Fruit fly (Drosophila melanogaster): ENCODE data around the gene Ccp84Af.
A peak's percentile ranks its signal among the peaks of the same experiment; 100 is the strongest.

Ccp84Af gene

dm6 chr3R:6726119-6726518 is 36.1 kb upstream of the Ccp84Af start (continued):
- peak; percentile 81 for TF ChIP-seq crol (GFP tag; IDR thresholded peaks at IDR 0.05)
- TF ChIP-seq Camta (GFP tag; optimal IDR thresholded peaks at IDR 0.05) = no peak

DNA sequence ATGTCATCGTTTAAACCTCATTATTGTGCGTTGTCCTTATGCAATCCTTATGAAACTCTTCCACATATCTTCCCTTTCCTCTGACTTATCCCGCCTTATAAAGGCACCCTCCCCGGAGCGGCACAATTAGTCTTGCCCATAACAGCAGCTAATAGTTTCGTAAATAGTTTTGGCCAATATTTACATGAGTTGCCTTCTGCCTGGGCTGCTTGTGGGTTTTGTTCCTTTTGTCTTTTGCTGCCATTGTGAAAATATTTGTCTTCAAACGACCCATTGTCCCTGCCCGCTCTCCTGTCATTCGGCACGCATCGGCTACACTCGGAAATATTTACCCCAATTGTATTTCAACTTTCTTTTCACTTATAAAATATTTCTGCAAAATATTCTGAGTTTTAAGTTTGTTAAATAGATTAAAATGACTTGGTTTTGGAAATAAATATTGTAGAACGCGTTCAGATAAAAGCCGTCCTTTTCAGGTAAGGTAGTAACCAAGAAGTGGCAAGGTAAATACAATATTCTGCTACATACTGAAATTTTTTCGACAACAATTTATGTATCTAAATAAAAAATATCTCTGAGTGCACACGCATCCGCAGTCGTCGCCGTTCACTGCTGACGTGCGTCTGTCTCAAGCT is 33.6 kb upstream of the Ccp84Af start:
- TF ChIP-seq CG10979 (tag; optimal IDR thresholded peaks at IDR 0.05) (peak; percentile 72), CG17361 (GFP tag; IDR thresholded peaks at IDR 0.05) (peak; percentile 71), CG7745 (tag; optimal IDR thresholded peaks at IDR 0.05) (no peak), tin (GFP tag; optimal IDR thresholded peaks at IDR 0.05) (peak; percentile 26), CG1233 (GFP tag; optimal IDR thresholded peaks at IDR 0.05) (peak; percentile 12), bbx (GFP tag; IDR thresholded peaks at IDR 0.05; ENCODE audit: partially characterized antibody) (no peak), Hmx (GFP tag; optimal IDR thresholded peaks at IDR 0.05) (no peak), CG4820 (GFP tag; optimal IDR thresholded peaks at IDR 0.05) (peak; percentile 50), ac (GFP tag; optimal IDR thresholded peaks at IDR 0.05) (peak; percentile 1), CG2889 (GFP tag; IDR thresholded peaks at IDR 0.05) (no peak), Sin3A (optimal IDR thresholded peaks at IDR 0.05) (no peak), CkIIα-i1 (GFP tag; IDR thresholded peaks at IDR 0.05) (no peak), fd102C (GFP tag; optimal IDR thresholded peaks at IDR 0.05) (peak; percentile 64), Atf6 (GFP tag; IDR thresholded peaks at IDR 0.05) (no peak), dmrt99B (tag; optimal IDR thresholded peaks at IDR 0.05) (peak; percentile 66), CG11504 (tag; optimal IDR thresholded peaks at IDR 0.05) (peak; percentile 62), HmgZ (tag; optimal IDR thresholded peaks at IDR 0.05) (no peak), Dbx (GFP tag; IDR thresholded peaks at IDR 0.05) (no peak), Drgx (GFP tag; IDR thresholded peaks at IDR 0.05) (no peak), oc (tag; optimal IDR thresholded peaks at IDR 0.05) (no peak), CG16815 (GFP tag; optimal IDR thresholded peaks at IDR 0.05) (peak; percentile 1), CG1602 (GFP tag; optimal IDR thresholded peaks at IDR 0.05) (no peak), CG13296 (GFP tag; optimal IDR thresholded peaks at IDR 0.05) (no peak), CG9797 (GFP tag; optimal IDR thresholded peaks at IDR 0.05) (no peak), Optix (GFP tag; IDR thresholded peaks at IDR 0.05) (no peak), CG1603 (tag; optimal IDR thresholded peaks at IDR 0.05) (peak; percentile 49), CG15073 (GFP tag; optimal IDR thresholded peaks at IDR 0.05) (no peak), CG15514 (GFP tag; optimal IDR thresholded peaks at IDR 0.05) (no peak), CG7556 (GFP tag; optimal IDR thresholded peaks at IDR 0.05) (peak; percentile 51), Scr (GFP tag; IDR thresholded peaks at IDR 0.05; ENCODE audit: partially characterized antibody) (no peak), CG15011 (GFP tag; optimal IDR thresholded peaks at IDR 0.05) (peak; percentile 20), tna (GFP tag; IDR thresholded peaks at IDR 0.05; ENCODE audit: partially characterized antibody) (no peak), CG7786 (GFP tag; optimal IDR thresholded peaks at IDR 0.05) (no peak), CG10959 (GFP tag; IDR thresholded peaks at IDR 0.05) (0 out of 2 replicates have a peak, but pooled peaks have one; percentile 26), Dfd (GFP tag; optimal IDR thresholded peaks at IDR 0.05) (no peak), CG11456 (GFP tag; IDR thresholded peaks at IDR 0.05) (no peak), abd-A (tag; optimal IDR thresholded peaks at IDR 0.05) (no peak), Neu2 (GFP tag; optimal IDR thresholded peaks at IDR 0.05; ENCODE audit: borderline replicate concordance) (peak; percentile 9), CG1529 (GFP tag; optimal IDR thresholded peaks at IDR 0.05) (peak; percentile 19), Taf1 (GFP tag; IDR thresholded peaks at IDR 0.05) (no peak), bsh (GFP tag; optimal IDR thresholded peaks at IDR 0.05) (peak in 1 of 2 experiments; percentile 49), CG2712 (tag; optimal IDR thresholded peaks at IDR 0.05) (peak; percentile 74), CG10321 (GFP tag; IDR thresholded peaks at IDR 0.05) (no peak), fd64A (GFP tag; optimal IDR thresholded peaks at IDR 0.05) (no peak), dysf (GFP tag; IDR thresholded peaks at IDR 0.05) (no peak), Side (GFP tag; optimal IDR thresholded peaks at IDR 0.05) (no peak), CG10462 (GFP tag; optimal IDR thresholded peaks at IDR 0.05) (no peak)
